Worm (Caenorhabditis elegans) whole organism, young adult: ENCODE results near the gene T05G5.4.
A peak's percentile ranks its signal among the peaks of the same experiment; 100 is the strongest.

Experiments
- F10E7.11 ChIP-seq: sonication (generic microtip); optimal IDR thresholded peaks from 2 replicates; lab custom pipeline; 2017; ENCODE audit warnings: mild to moderate bottlenecking, missing genetic modification characterization, moderate library complexity, missing compliant biosample characterization
- F22D6.2 ChIP-seq: sonication (generic microtip); optimal IDR thresholded peaks from 2 replicates; lab custom pipeline; 2016; ENCODE audit warnings: mild to moderate bottlenecking, missing genetic modification characterization, missing compliant biosample characterization
- F37B4.10 ChIP-seq: fragments of 200-800 bp; sonication (Bioruptor generic); IDR thresholded peaks from 2 replicates; pipeline ENCODE4 v1.3.6; 2022; ENCODE audit warnings: missing genetic modification characterization, missing compliant biosample characterization
- F55B11.4 ChIP-seq: sonication (generic microtip); optimal IDR thresholded peaks from 2 replicates; lab custom pipeline; 2016; ENCODE audit warnings: missing compliant biosample characterization, missing genetic modification characterization, borderline replicate concordance; ENCODE audit not compliant: insufficient read depth
- K11D2.4 ChIP-seq: fragments of 200-800 bp; sonication (Bioruptor generic); IDR thresholded peaks from 2 replicates; pipeline ENCODE4 v1.3.6; 2022; ENCODE audit warnings: missing genetic modification reagents, missing genetic modification characterization, missing compliant biosample characterization
- T07F8.4 ChIP-seq: sonication (generic microtip); optimal IDR thresholded peaks from 2 replicates; lab custom pipeline; 2016; ENCODE audit warnings: mild to moderate bottlenecking, missing genetic modification characterization, moderate library complexity, missing compliant biosample characterization
- Y53G8AR.9 ChIP-seq: fragments of 200-800 bp; sonication (Bioruptor generic); conservative IDR thresholded peaks from 2 replicates; pipeline ENCODE4 v1.3.6; 2022; ENCODE audit warnings: missing genetic modification reagents, missing genetic modification characterization, missing compliant biosample characterization
- Y79H2A.3 ChIP-seq: fragments of 200-800 bp; sonication (Bioruptor generic); conservative IDR thresholded peaks from 2 replicates; pipeline ENCODE4 v1.3.6; 2022; ENCODE audit warnings: missing genetic modification reagents, missing genetic modification characterization, missing compliant biosample characterization
- Y95B8A.8 ChIP-seq: fragments of 200-800 bp; sonication (Bioruptor generic); IDR thresholded peaks from 2 replicates; pipeline ENCODE4 v1.3.6; 2022; ENCODE audit warnings: missing genetic modification reagents, missing genetic modification characterization, missing compliant biosample characterization
- akir-1 ChIP-seq: fragments of 200-800 bp; sonication (Bioruptor generic); optimal IDR thresholded peaks from 2 replicates; lab custom pipeline; 2018; ENCODE audit warnings: mild to moderate bottlenecking, missing genetic modification characterization, moderate library complexity, missing compliant biosample characterization
- ama-1 ChIP-seq, 3 experiments: fragments of 150-350 bp in 1 of 3; sonication (generic microtip) in 2 of 3; optimal IDR thresholded peaks; 2 replicates each; lab custom pipeline; 2014 to 2018; ENCODE audit warnings: missing biosample characterization in 2 of 3, missing genetic modification characterization in 2 of 3, missing genetic modification reagents in 2 of 3
- atf-7 ChIP-seq: sonication (generic microtip); optimal IDR thresholded peaks from 2 replicates; lab custom pipeline; 2017; ENCODE audit warnings: mild to moderate bottlenecking, missing genetic modification characterization, missing compliant biosample characterization
- attf-3 ChIP-seq: fragments of 200-800 bp; sonication (Bioruptor generic); conservative IDR thresholded peaks from 2 replicates; pipeline ENCODE4 v1.3.6; 2022; ENCODE audit warnings: missing genetic modification reagents, missing genetic modification characterization, missing compliant biosample characterization
- attf-5 ChIP-seq: fragments of 200-800 bp; sonication (Bioruptor generic); optimal IDR thresholded peaks from 2 replicates; lab custom pipeline; 2018; ENCODE audit warnings: mild to moderate bottlenecking, missing genetic modification characterization, missing compliant biosample characterization
- cebp-2 ChIP-seq: fragments of 200-800 bp; sonication (Bioruptor generic); IDR thresholded peaks from 2 replicates; pipeline ENCODE4 v1.3.6; 2022; ENCODE audit warnings: missing genetic modification characterization, missing compliant biosample characterization
- ceh-27 ChIP-seq: fragments of 200-800 bp; sonication (Bioruptor generic); optimal IDR thresholded peaks from 2 replicates; lab custom pipeline; 2018; ENCODE audit warnings: mild to moderate bottlenecking, missing genetic modification characterization, moderate library complexity, missing compliant biosample characterization
- ceh-58 ChIP-seq: fragments of 200-800 bp; sonication (Bioruptor generic); IDR thresholded peaks from 2 replicates; pipeline ENCODE4 v1.3.6; 2022; ENCODE audit warnings: missing genetic modification characterization, missing compliant biosample characterization
- chd-7 ChIP-seq: sonication (generic microtip); optimal IDR thresholded peaks from 2 replicates; lab custom pipeline; 2016; ENCODE audit warnings: mild to moderate bottlenecking, missing genetic modification characterization, moderate library complexity, missing compliant biosample characterization
- die-1 ChIP-seq: sonication (generic microtip); optimal IDR thresholded peaks from 2 replicates; lab custom pipeline; 2016; ENCODE audit warnings: missing genotype, mild to moderate bottlenecking, missing genetic modification characterization, missing compliant biosample characterization
- dox-1 ChIP-seq: fragments of 200-800 bp; sonication (Bioruptor generic); IDR thresholded peaks from 2 replicates; pipeline ENCODE4 v1.3.6; 2022; ENCODE audit warnings: missing genetic modification reagents, missing genetic modification characterization, missing compliant biosample characterization
- dpff-1 ChIP-seq: sonication (generic microtip); optimal IDR thresholded peaks from 2 replicates; lab custom pipeline; 2017; ENCODE audit warnings: mild to moderate bottlenecking, missing genetic modification characterization, missing compliant biosample characterization
- dpl-1 ChIP-seq: fragments of 150-350 bp; optimal IDR thresholded peaks from 2 replicates; lab custom pipeline; 2014; ENCODE audit warnings: missing biosample characterization, missing genetic modification reagents, missing genetic modification characterization
- egrh-3 ChIP-seq: fragments of 200-800 bp; sonication (Bioruptor generic); IDR thresholded peaks from 2 replicates; pipeline ENCODE4 v1.3.6; 2022; ENCODE audit warnings: missing genetic modification reagents, missing genetic modification characterization, missing compliant biosample characterization
- ekl-4 ChIP-seq: fragments of 200-800 bp; sonication (Bioruptor generic); IDR thresholded peaks from 2 replicates; pipeline ENCODE4 v1.3.6; 2022; ENCODE audit warnings: missing genetic modification reagents, missing genetic modification characterization, missing compliant biosample characterization
- fkh-3 ChIP-seq: sonication (generic microtip); optimal IDR thresholded peaks from 2 replicates; lab custom pipeline; 2016; ENCODE audit warnings: mild to moderate bottlenecking, missing genetic modification characterization, missing compliant biosample characterization
- gei-17 ChIP-seq: fragments of 200-800 bp; sonication (Bioruptor generic); optimal IDR thresholded peaks from 2 replicates; lab custom pipeline; 2018; ENCODE audit warnings: mild to moderate bottlenecking, missing genetic modification characterization, missing compliant biosample characterization
- hlh-12 ChIP-seq: sonication (generic microtip); optimal IDR thresholded peaks from 2 replicates; lab custom pipeline; 2016; ENCODE audit warnings: missing genetic modification characterization, missing compliant biosample characterization
- hlh-26 ChIP-seq: fragments of 200-800 bp; sonication (Bioruptor generic); conservative IDR thresholded peaks from 2 replicates; pipeline ENCODE4 v1.3.6; 2022; ENCODE audit warnings: missing genetic modification reagents, missing genetic modification characterization, missing compliant biosample characterization
- hrde-1 ChIP-seq: sonication (generic microtip); optimal IDR thresholded peaks from 2 replicates; lab custom pipeline; 2016; ENCODE audit warnings: missing genetic modification characterization, mild to moderate bottlenecking, missing compliant biosample characterization, moderate library complexity, missing genotype, missing genetic modification reagents, borderline replicate concordance
- lin-26 ChIP-seq: fragments of 200-800 bp; sonication (Bioruptor generic); IDR thresholded peaks from 2 replicates; pipeline ENCODE4 v1.3.6; 2022; ENCODE audit warnings: missing genetic modification reagents, missing genetic modification characterization, missing compliant biosample characterization
- lin-54 ChIP-seq: fragments of 200-800 bp; sonication (Bioruptor generic); optimal IDR thresholded peaks from 2 replicates; lab custom pipeline; 2018; ENCODE audit warnings: mild to moderate bottlenecking, missing genetic modification characterization, missing compliant biosample characterization
- madf-3 ChIP-seq: fragments of 200-800 bp; sonication (Bioruptor generic); IDR thresholded peaks from 2 replicates; pipeline ENCODE4 v1.3.6; 2022; ENCODE audit warnings: missing genetic modification reagents, missing genetic modification characterization, missing compliant biosample characterization
- madf-6 ChIP-seq: fragments of 200-800 bp; sonication (Bioruptor generic); IDR thresholded peaks from 2 replicates; pipeline ENCODE4 v1.3.6; 2022; ENCODE audit warnings: missing genetic modification reagents, missing genetic modification characterization, missing compliant biosample characterization
- mcd-1 ChIP-seq: fragments of 200-800 bp; sonication (Bioruptor generic); IDR thresholded peaks from 2 replicates; pipeline ENCODE4 v1.3.6; 2022; ENCODE audit warnings: missing genetic modification reagents, missing genetic modification characterization, missing compliant biosample characterization
- mxl-1 ChIP-seq: sonication (generic microtip); optimal IDR thresholded peaks from 2 replicates; lab custom pipeline; 2016; ENCODE audit warnings: missing genetic modification characterization, missing compliant biosample characterization
- nhr-120 ChIP-seq: fragments of 200-800 bp; sonication (Bioruptor generic); IDR thresholded peaks from 2 replicates; pipeline ENCODE4 v1.3.6; 2022; ENCODE audit warnings: missing genetic modification characterization, missing compliant biosample characterization
- nhr-179 ChIP-seq: sonication (generic microtip); optimal IDR thresholded peaks from 2 replicates; lab custom pipeline; 2016; ENCODE audit warnings: mild to moderate bottlenecking, missing genetic modification characterization, missing compliant biosample characterization
- nhr-90 ChIP-seq: sonication (generic microtip); optimal IDR thresholded peaks from 2 replicates; lab custom pipeline; 2016; ENCODE audit warnings: missing genotype, mild to moderate bottlenecking, missing genetic modification characterization, missing compliant biosample characterization
- pbrm-1 ChIP-seq: fragments of 200-800 bp; sonication (Bioruptor generic); IDR thresholded peaks from 2 replicates; pipeline ENCODE4 v1.3.6; 2022; ENCODE audit warnings: missing genetic modification reagents, missing genetic modification characterization, missing compliant biosample characterization
- repo-1 ChIP-seq: sonication (generic microtip); optimal IDR thresholded peaks from 2 replicates; lab custom pipeline; 2017; ENCODE audit warnings: mild to moderate bottlenecking, missing genetic modification characterization, missing compliant biosample characterization
- snpc-1.3 ChIP-seq: sonication (generic microtip); optimal IDR thresholded peaks from 2 replicates; lab custom pipeline; 2017; ENCODE audit warnings: missing genetic modification characterization, mild to moderate bottlenecking, missing compliant biosample characterization, antibody characterized with exemption, moderate library complexity, missing genotype, missing genetic modification reagents; ENCODE audit not compliant: insufficient read depth
- sptf-2 ChIP-seq: fragments of 200-800 bp; sonication (Bioruptor generic); optimal IDR thresholded peaks from 2 replicates; lab custom pipeline; 2018; ENCODE audit warnings: mild to moderate bottlenecking, missing genetic modification characterization, missing compliant biosample characterization
- tbx-9 ChIP-seq: sonication (generic microtip); optimal IDR thresholded peaks from 2 replicates; lab custom pipeline; 2016; ENCODE audit warnings: borderline replicate concordance, missing genetic modification characterization, inconsistent platforms, missing compliant biosample characterization
- zfh-2 ChIP-seq: fragments of 200-800 bp; sonication (Bioruptor generic); conservative IDR thresholded peaks from 2 replicates; pipeline ENCODE4 v1.3.6; 2022; ENCODE audit warnings: missing genetic modification reagents, missing genetic modification characterization, missing compliant biosample characterization
- ztf-18 ChIP-seq: sonication (generic microtip); optimal IDR thresholded peaks from 2 replicates; lab custom pipeline; 2016; ENCODE audit warnings: missing genotype, mild to moderate bottlenecking, missing genetic modification characterization, missing compliant biosample characterization
- ztf-25 ChIP-seq: fragments of 200-800 bp; sonication (Bioruptor generic); IDR thresholded peaks from 2 replicates; pipeline ENCODE4 v1.3.6; 2022; ENCODE audit warnings: missing genetic modification reagents, missing genetic modification characterization, missing compliant biosample characterization
- ztf-28 ChIP-seq: fragments of 200-800 bp; sonication (Bioruptor generic); IDR thresholded peaks from 2 replicates; pipeline ENCODE4 v1.3.6; 2022; ENCODE audit warnings: missing genetic modification reagents, missing genetic modification characterization, missing compliant biosample characterization
- ztf-3 ChIP-seq: fragments of 200-800 bp; sonication (Bioruptor generic); optimal IDR thresholded peaks from 2 replicates; lab custom pipeline; 2018; ENCODE audit warnings: mild to moderate bottlenecking, missing genetic modification characterization, missing compliant biosample characterization

The T05G5.4 gene

DNA sequence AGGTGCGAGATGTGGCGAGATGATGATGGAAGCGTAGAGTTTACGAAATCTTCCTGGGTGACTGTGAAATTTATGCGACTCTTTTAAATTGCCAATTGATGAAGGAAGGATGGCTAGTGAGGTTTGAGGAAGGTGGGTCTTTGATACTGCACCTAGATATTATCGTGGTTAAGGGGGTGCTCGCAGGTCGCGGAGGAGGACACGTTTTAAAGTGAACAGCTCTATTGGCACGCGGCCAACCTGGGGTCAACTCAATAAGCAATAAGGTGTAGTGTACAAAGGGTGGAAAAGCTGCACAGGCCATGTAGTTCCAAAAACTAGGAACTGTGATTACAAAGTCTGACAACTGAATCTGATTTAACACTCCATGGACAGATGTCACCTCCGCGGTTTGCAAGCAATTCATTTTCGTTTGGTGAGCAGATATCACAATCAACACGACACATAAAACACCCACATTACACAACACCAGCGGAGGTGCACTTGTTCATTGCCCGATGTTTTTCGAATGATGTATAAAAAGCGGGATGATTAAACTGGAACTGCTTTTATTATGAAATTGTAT lies 3.3 kb upstream of the T05G5.4 start (continued):
- TF ChIP-seq mcd-1: 0 out of 2 replicates have a peak, but pooled peaks have one; percentile 17
- TF ChIP-seq gei-17 (GFP tag; lab: Kevin White, UChicago): no peak
- TF ChIP-seq nhr-90 (tag; lab: Kevin White, UChicago): no peak
- TF ChIP-seq madf-3: 0 out of 2 replicates have a peak, but pooled peaks have one; percentile 10
- TF ChIP-seq die-1: no peak
- TF ChIP-seq ekl-4 (GFP tag; lab: Robert Waterston, UW): 0 out of 2 replicates have a peak, but pooled peaks have one; percentile 54
- TF ChIP-seq dpl-1 (GFP tag; lab: Kevin White, UChicago): no peak
- TF ChIP-seq repo-1 (tag; lab: Kevin White, UChicago): no peak
- TF ChIP-seq sptf-2 (GFP tag; lab: Kevin White, UChicago): no peak
- no peak for TF ChIP-seq attf-5
- TF ChIP-seq ztf-28 (GFP tag; lab: Robert Waterston, UW): no peak
- TF ChIP-seq K11D2.4 (GFP tag; lab: Robert Waterston, UW): 0 out of 2 replicates have a peak, but pooled peaks have one; percentile 27
- no peak for TF ChIP-seq ztf-25 (GFP tag; lab: Robert Waterston, UW)
- no peak for TF ChIP-seq atf-7
- no peak for TF ChIP-seq ceh-27 (GFP tag; lab: Kevin White, UChicago)
- TF ChIP-seq lin-54 (GFP tag; lab: Kevin White, UChicago): peak; percentile 59
- no peak for TF ChIP-seq Y79H2A.3 (GFP tag; lab: Robert Waterston, UW)
- no peak for TF ChIP-seq hlh-12 (tag; lab: Kevin White, UChicago)
- no peak for TF ChIP-seq F22D6.2 (tag; lab: Kevin White, UChicago)
- TF ChIP-seq dox-1 (GFP tag; lab: Robert Waterston, UW): no peak
- TF ChIP-seq T07F8.4 (tag; lab: Kevin White, UChicago): no peak
- TF ChIP-seq F10E7.11 (tag; lab: Kevin White, UChicago): no peak
- no peak for TF ChIP-seq chd-7 (tag; lab: Kevin White, UChicago)
- TF ChIP-seq dpff-1 (tag; lab: Kevin White, UChicago): no peak
- 0 out of 2 replicates have a peak, but pooled peaks have one; percentile 9 for TF ChIP-seq Y95B8A.8 (GFP tag; lab: Robert Waterston, UW)
- no peak for TF ChIP-seq lin-26
- peak; percentile 37 for TF ChIP-seq ztf-18 (tag; lab: Kevin White, UChicago)
- TF ChIP-seq F37B4.10 (GFP tag; lab: Robert Waterston, UW): no peak
- TF ChIP-seq zfh-2 (GFP tag; lab: Robert Waterston, UW): no peak
- TF ChIP-seq mxl-1: no peak
- no peak for TF ChIP-seq cebp-2 (GFP tag; lab: Robert Waterston, UW)
- TF ChIP-seq akir-1 (GFP tag; lab: Kevin White, UChicago): no peak
- TF ChIP-seq ztf-3 (GFP tag; lab: Kevin White, UChicago): no peak
- no peak for TF ChIP-seq snpc-1.3
- TF ChIP-seq ama-1 (optimal IDR thresholded peaks at IDR 0.05; lab: Kevin White, UChicago): no peak
- no peak for TF ChIP-seq ama-1 (GFP tag; optimal IDR thresholded peaks at IDR 0.05; lab: Kevin White, UChicago)
- TF ChIP-seq hrde-1 (tag; lab: Kevin White, UChicago): peak; percentile 5
- TF ChIP-seq madf-6 (GFP tag; lab: Robert Waterston, UW): peak; percentile 59
- TF ChIP-seq nhr-179 (tag; lab: Kevin White, UChicago): no peak
- TF ChIP-seq egrh-3 (GFP tag; lab: Robert Waterston, UW): no peak
- TF ChIP-seq ceh-58 (GFP tag; lab: Robert Waterston, UW): 0 out of 2 replicates have a peak, but pooled peaks have one; percentile 3
- TF ChIP-seq pbrm-1 (GFP tag; lab: Robert Waterston, UW): no peak
- TF ChIP-seq attf-3 (GFP tag; lab: Robert Waterston, UW): no peak
- TF ChIP-seq fkh-3 (tag; lab: Kevin White, UChicago): no peak
- no peak for TF ChIP-seq F55B11.4 (tag; lab: Kevin White, UChicago)
- peak; percentile 72; the same call in 1 of the 2 replicates for TF ChIP-seq Y53G8AR.9 (GFP tag; lab: Robert Waterston, UW)
- no peak for TF ChIP-seq nhr-120
- no peak for TF ChIP-seq hlh-26
- TF ChIP-seq tbx-9 (tag; lab: Kevin White, UChicago): no peak
